Fruit fly (Drosophila melanogaster): ENCODE measurements around the gene dpr19.

The dpr19 gene

DNA sequence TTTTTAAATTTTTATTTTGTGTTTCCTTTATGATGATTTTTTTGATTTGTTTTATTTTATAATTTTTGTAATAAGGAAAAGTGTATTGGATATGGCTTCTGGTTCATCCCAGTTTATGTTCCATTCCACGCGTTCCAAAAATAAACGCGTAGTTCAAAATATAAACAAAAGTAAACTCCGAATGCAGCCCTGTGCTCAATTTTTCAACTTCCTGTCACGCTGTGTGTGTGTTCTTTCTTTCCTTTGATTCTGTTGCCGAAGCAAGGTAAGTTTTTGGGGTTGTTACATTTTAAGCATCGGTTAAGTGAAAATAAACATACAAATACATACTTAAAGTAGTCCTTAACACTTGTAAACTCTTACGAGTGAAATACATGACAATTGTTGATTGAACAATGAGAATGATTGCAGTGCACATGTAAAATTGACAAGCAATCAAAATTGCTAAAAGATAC, 32.2 kb downstream of the dpr19 start, which contains the start of the genes Ip259 and RpS27A (continued):
- no peak for TF ChIP-seq CG18599 (GFP tag; optimal IDR thresholded peaks at IDR 0.05)
- TF ChIP-seq luna (GFP tag; optimal IDR thresholded peaks at IDR 0.05): peak; percentile 56
- peak; percentile 70 for TF ChIP-seq Asciz (GFP tag; optimal IDR thresholded peaks at IDR 0.05)
- no peak for TF ChIP-seq Doc3 (GFP tag; IDR thresholded peaks at IDR 0.05; ENCODE audit: partially characterized antibody)
- no peak for TF ChIP-seq CG14860 (GFP tag; IDR thresholded peaks at IDR 0.05; ENCODE audit: partially characterized antibody)
- peak; percentile 90 for TF ChIP-seq CG34376 (GFP tag; optimal IDR thresholded peaks at IDR 0.05)

DNA sequence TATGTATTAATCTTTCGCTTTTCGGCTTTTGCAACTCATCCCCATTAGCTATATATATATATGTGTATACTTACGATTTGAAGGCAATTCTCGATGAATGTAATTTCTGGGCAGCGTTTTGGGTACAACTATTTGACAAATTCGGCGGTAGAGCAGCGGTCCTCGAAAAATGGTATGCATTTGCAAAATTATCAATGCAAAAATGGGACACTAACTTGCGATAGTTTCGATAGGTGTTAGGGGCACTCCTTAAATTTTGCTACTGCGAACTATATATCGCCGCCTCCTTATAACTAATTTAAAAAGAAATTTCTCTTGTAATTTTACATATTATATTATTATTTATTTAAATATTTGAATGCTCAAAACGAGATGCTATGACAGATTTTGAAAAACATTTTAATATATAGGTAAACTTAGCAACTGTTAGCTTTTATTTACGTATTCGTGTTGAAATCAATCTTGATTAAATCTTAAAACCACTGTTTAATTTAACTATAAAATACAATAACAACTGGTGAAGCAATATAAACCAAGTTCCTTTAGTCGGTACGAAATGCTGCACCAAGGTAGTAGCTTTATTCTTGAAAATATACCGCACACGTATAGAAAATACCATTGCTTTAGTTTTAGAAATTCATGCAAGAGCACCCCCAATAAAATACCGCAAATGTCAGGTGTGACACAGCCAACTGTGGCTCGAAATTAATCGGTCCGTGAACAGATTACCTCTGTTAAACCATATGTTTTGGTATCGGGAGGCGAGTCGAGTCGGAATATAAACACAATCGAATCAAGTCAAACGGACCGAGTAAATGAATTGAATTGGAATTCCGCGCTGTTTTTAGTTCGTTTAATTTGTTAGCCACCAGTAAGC, 37.5 kb downstream of the dpr19 start, which contains the start of the genes CG5355 and Klp31E:
Gene CG5355, minus strand, starts transcription at position 213 of the 877 bp plus-strand sequence.
Gene Klp31E, plus strand, starts transcription at position 767 of the 877 bp plus-strand sequence.
- peak; percentile 60 for TF ChIP-seq CG9932 (GFP tag; IDR thresholded peaks at IDR 0.05)
- no peak for TF ChIP-seq otp (GFP tag; IDR thresholded peaks at IDR 0.05)
- peak; percentile 86 for TF ChIP-seq gem (tag; optimal IDR thresholded peaks at IDR 0.05)
- peak; percentile 70 for TF ChIP-seq CG15696 (tag; optimal IDR thresholded peaks at IDR 0.05)
- no peak for TF ChIP-seq CG14441 (GFP tag; IDR thresholded peaks at IDR 0.05)
- no peak for TF ChIP-seq TFAM (GFP tag; optimal IDR thresholded peaks at IDR 0.05)
- peak; percentile 65 for TF ChIP-seq vnd (GFP tag; IDR thresholded peaks at IDR 0.05; ENCODE audit: partially characterized antibody)
- no peak for TF ChIP-seq Hey (tag; optimal IDR thresholded peaks at IDR 0.05)
- no peak for TF ChIP-seq Ravus (GFP tag; IDR thresholded peaks at IDR 0.05)
- TF ChIP-seq sisA (GFP tag; IDR thresholded peaks at IDR 0.05): no peak
- no peak for TF ChIP-seq toy (GFP tag; IDR thresholded peaks at IDR 0.05)
- TF ChIP-seq odd (GFP tag; optimal IDR thresholded peaks at IDR 0.05): peak; percentile 63
- TF ChIP-seq kay (GFP tag; optimal IDR thresholded peaks at IDR 0.05): peak; percentile 48
- peak; percentile 10 for TF ChIP-seq pb (GFP tag; optimal IDR thresholded peaks at IDR 0.05)
- no peak for TF ChIP-seq sim (GFP tag; IDR thresholded peaks at IDR 0.05)
- TF ChIP-seq Fer2 (tag; optimal IDR thresholded peaks at IDR 0.05): peak; percentile 36
- TF ChIP-seq NC2β (GFP tag; optimal IDR thresholded peaks at IDR 0.05): no peak
- TF ChIP-seq ash1 (GFP tag; optimal IDR thresholded peaks at IDR 0.05): no peak
- peak; percentile 46 for TF ChIP-seq Mes4 (GFP tag; optimal IDR thresholded peaks at IDR 0.05)
- TF ChIP-seq CG30431 (GFP tag; optimal IDR thresholded peaks at IDR 0.05): peak; percentile 26
- peak; percentile 31 for TF ChIP-seq H2.0 (GFP tag; IDR thresholded peaks at IDR 0.05)
- peak; percentile 4; the same call in 1 of the 3 replicates for TF ChIP-seq ase (GFP tag; IDR thresholded peaks at IDR 0.05)
- TF ChIP-seq CHES-1-like (GFP tag; optimal IDR thresholded peaks at IDR 0.05): peak; percentile 29
- peak; percentile 43 for TF ChIP-seq CG7786 (GFP tag; optimal IDR thresholded peaks at IDR 0.05)
- TF ChIP-seq CG1024 (GFP tag; IDR thresholded peaks at IDR 0.05): 0 out of 2 replicates have a peak, but pooled peaks have one; percentile 27
- TF ChIP-seq repo (GFP tag; optimal IDR thresholded peaks at IDR 0.05): no peak
- peak; percentile 93 for TF ChIP-seq sens (GFP tag)
- peak; percentile 10 for TF ChIP-seq CG3995 (GFP tag; optimal IDR thresholded peaks at IDR 0.05)
- no peak; the same call in 1 of the 2 replicates for TF ChIP-seq CG4404 (GFP tag; IDR thresholded peaks at IDR 0.05)
- peak; percentile 46 for TF ChIP-seq exex (tag; optimal IDR thresholded peaks at IDR 0.05)
- peak; percentile 12 for TF ChIP-seq CG2875 (GFP tag; optimal IDR thresholded peaks at IDR 0.05)
- 0 out of 2 replicates have a peak, but pooled peaks have one; percentile 7 for TF ChIP-seq Ada2b (GFP tag; IDR thresholded peaks at IDR 0.05)
- no peak for TF ChIP-seq C15 (GFP tag; IDR thresholded peaks at IDR 0.05)
- TF ChIP-seq Antp (GFP tag; optimal IDR thresholded peaks at IDR 0.05): peak; percentile 40
- TF ChIP-seq usp (GFP tag; optimal IDR thresholded peaks at IDR 0.05): no peak
- no peak for TF ChIP-seq danr (GFP tag; IDR thresholded peaks at IDR 0.05)
- TF ChIP-seq Doc3 (GFP tag; IDR thresholded peaks at IDR 0.05; ENCODE audit: partially characterized antibody): peak; percentile 72
- TF ChIP-seq CG32532 (GFP tag; IDR thresholded peaks at IDR 0.05): peak; percentile 65
- TF ChIP-seq Nf-YA (GFP tag; IDR thresholded peaks at IDR 0.05): no peak
- TF ChIP-seq disco-r (GFP tag; optimal IDR thresholded peaks at IDR 0.05): peak; percentile 5
- no peak for TF ChIP-seq CG4707 (GFP tag; optimal IDR thresholded peaks at IDR 0.05)
- peak; percentile 62 for TF ChIP-seq vvl (GFP tag; IDR thresholded peaks at IDR 0.05)
- no peak for TF ChIP-seq CG6813 (GFP tag; optimal IDR thresholded peaks at IDR 0.05)
